Fruit fly (Drosophila melanogaster) whole organism: ENCODE data around the gene mRpS23.

Experiments used
- CG8478 ChIP-seq: fragments of >200 bp; optimal IDR thresholded peaks from 2 replicates; lab custom pipeline; 2018; ENCODE audit warnings: inconsistent platforms
- Dll ChIP-seq: fragments of >200 bp; optimal IDR thresholded peaks from 2 replicates; lab custom pipeline; 2017
- EcR ChIP-seq, 2 experiments: fragments of >200 bp; optimal IDR thresholded peaks; 2 replicates each; lab custom pipeline; 2017; ENCODE audit warnings: missing biosample characterization in 2 of 2, missing genetic modification characterization in 2 of 2, missing genetic modification reagents in 2 of 2
- pan ChIP-seq: fragments of >200 bp; optimal IDR thresholded peaks from 2 replicates; lab custom pipeline; 2017
- psq ChIP-seq: fragments of >200 bp; optimal IDR thresholded peaks from 2 replicates; lab custom pipeline; 2017
- usp ChIP-seq: fragments of >200 bp; optimal IDR thresholded peaks from 2 replicates; lab custom pipeline; 2017; ENCODE audit warnings: missing biosample characterization, missing genetic modification characterization, mixed read lengths

DNA sequence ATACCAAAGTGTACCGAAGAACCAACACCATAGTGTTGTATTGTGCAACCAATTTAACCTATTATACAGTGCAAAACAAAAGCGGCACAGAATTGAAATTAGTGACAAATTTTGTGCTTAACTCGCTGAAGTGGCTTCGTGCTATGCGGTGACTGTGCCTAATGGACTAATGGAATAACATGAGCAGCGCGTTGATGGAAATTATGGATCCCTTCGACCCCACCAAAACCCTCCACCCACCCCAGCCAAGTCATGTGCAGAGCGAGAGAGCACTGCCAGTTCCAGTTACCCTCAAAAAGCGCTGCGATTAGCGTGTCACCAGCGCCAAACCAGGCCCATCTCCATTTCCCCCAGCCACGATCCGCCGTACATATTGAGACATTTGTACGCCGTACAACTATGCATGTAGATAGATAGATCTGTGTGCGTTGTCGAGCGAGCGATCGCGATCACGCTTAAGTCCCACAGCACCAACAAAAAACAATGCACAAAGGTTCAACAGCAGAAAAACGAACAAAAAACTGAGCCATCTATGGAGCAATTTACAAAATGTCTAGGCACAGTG, 32.7 kb downstream of the mRpS23 start:
- TF ChIP-seq CG8478 (lab: Kevin White, UChicago) (no peak), pan (lab: Kevin White, UChicago) (no peak), Dll (lab: Kevin White, UChicago) (no peak), psq (lab: Kevin White, UChicago) (no peak), usp (GFP tag; lab: Kevin White, UChicago) (no peak), EcR (GFP tag; optimal IDR thresholded peaks at IDR 0.05; lab: Kevin White, UChicago) (no peak)
